Worm (Caenorhabditis elegans) whole organism, midembryonic: Measurements from ENCODE around the gene F39H12.1.

Experiments used
- T22C8.4 ChIP-seq: fragments of 200-800 bp; sonication (Bioruptor generic); IDR thresholded peaks from 2 replicates; pipeline ENCODE4 v1.3.6; 2022; ENCODE audit warnings: missing genetic modification characterization, missing compliant biosample characterization
- cog-1 ChIP-seq: sonication (generic microtip); optimal IDR thresholded peaks from 2 replicates; lab custom pipeline; 2016; ENCODE audit warnings: missing genetic modification characterization, missing compliant biosample characterization
- flt-1 ChIP-seq: fragments of 200-800 bp; sonication (Bioruptor generic); IDR thresholded peaks from 2 replicates; pipeline ENCODE4 v1.3.6; 2022; ENCODE audit warnings: missing genetic modification characterization, missing compliant biosample characterization
- klf-2 ChIP-seq: fragments of 200-800 bp; sonication (Bioruptor generic); conservative IDR thresholded peaks from 2 replicates; pipeline ENCODE4 v1.3.6; 2022; ENCODE audit warnings: missing genetic modification reagents, missing genetic modification characterization, missing compliant biosample characterization
- med-1 ChIP-seq: sonication (generic microtip); optimal IDR thresholded peaks from 2 replicates; lab custom pipeline; 2017; ENCODE audit warnings: missing genetic modification characterization, mild to moderate bottlenecking, missing compliant biosample characterization, antibody characterized with exemption, missing genetic modification reagents; ENCODE audit not compliant: insufficient read depth
- ref-1 ChIP-seq: fragments of 200-800 bp; sonication (Bioruptor generic); conservative IDR thresholded peaks from 2 replicates; pipeline ENCODE4 v1.3.6; 2022; ENCODE audit warnings: missing genetic modification reagents, missing genetic modification characterization, missing compliant biosample characterization
- tab-1 ChIP-seq: fragments of 200-800 bp; sonication (Bioruptor generic); IDR thresholded peaks from 2 replicates; pipeline ENCODE4 v1.3.6; 2022; ENCODE audit warnings: missing genetic modification characterization, missing compliant biosample characterization
- ztf-23 ChIP-seq: fragments of 200-800 bp; sonication (Bioruptor generic); IDR thresholded peaks from 2 replicates; pipeline ENCODE4 v1.3.6; 2022; ENCODE audit warnings: missing genetic modification reagents, missing genetic modification characterization, missing compliant biosample characterization
- ztf-29 ChIP-seq: fragments of 200-800 bp; sonication (Bioruptor generic); IDR thresholded peaks from 2 replicates; pipeline ENCODE4 v1.3.6; 2022; ENCODE audit warnings: missing genetic modification reagents, missing genetic modification characterization, missing compliant biosample characterization

F39H12.1 gene

ce11 chrX:813063-813462 lies 21.5 kb upstream of the F39H12.1 start, which contains the start of gene F25E2.3:
F25E2.3 (minus strand) TSS chrX:813163.
- TF ChIP-seq med-1 (GFP tag; lab: Kevin White, UChicago) (no peak), ref-1 (GFP tag; lab: Robert Waterston, UW) (no peak), tab-1 (GFP tag; lab: Robert Waterston, UW) (no peak), klf-2 (GFP tag; lab: Robert Waterston, UW) (no peak)

ce11 chrX:815929-816328 lies 18.6 kb upstream of the F39H12.1 start, which contains the start of gene ifd-2:
ifd-2 (minus strand) TSS chrX:815929.
- TF ChIP-seq ztf-23 (GFP tag; lab: Robert Waterston, UW), result no peak
- TF ChIP-seq ref-1 (GFP tag; lab: Robert Waterston, UW), result no peak
- TF ChIP-seq cog-1, result no peak
- TF ChIP-seq tab-1 (GFP tag; lab: Robert Waterston, UW), result no peak
- TF ChIP-seq klf-2 (GFP tag; lab: Robert Waterston, UW), result no peak
- no peak for TF ChIP-seq ztf-29 (GFP tag; lab: Robert Waterston, UW)

- TF ChIP-seq cog-1, result no peak
Observed at ce11 chrX:817984-818383, 16.6 kb upstream of the F39H12.1 start.

- TF ChIP-seq tab-1 (GFP tag; lab: Robert Waterston, UW) (no peak), klf-2 (GFP tag; lab: Robert Waterston, UW) (no peak), flt-1 (GFP tag; lab: Robert Waterston, UW) (no peak), ztf-29 (GFP tag; lab: Robert Waterston, UW) (no peak), cog-1 (no peak), ztf-23 (GFP tag; lab: Robert Waterston, UW) (no peak), T22C8.4 (GFP tag; lab: Robert Waterston, UW) (no peak), med-1 (GFP tag; lab: Kevin White, UChicago) (no peak), ref-1 (GFP tag; lab: Robert Waterston, UW) (no peak)
Observed at ce11 chrX:823736-824135, 10.8 kb upstream of the F39H12.1 start.

- TF ChIP-seq klf-2 (GFP tag; lab: Robert Waterston, UW), result no peak
- TF ChIP-seq cog-1, result no peak
- TF ChIP-seq ztf-29 (GFP tag; lab: Robert Waterston, UW), result no peak
- TF ChIP-seq ref-1 (GFP tag; lab: Robert Waterston, UW), result no peak
- TF ChIP-seq med-1 (GFP tag; lab: Kevin White, UChicago), result no peak
- TF ChIP-seq flt-1 (GFP tag; lab: Robert Waterston, UW), result no peak
- no peak for TF ChIP-seq T22C8.4 (GFP tag; lab: Robert Waterston, UW)
- no peak for TF ChIP-seq ztf-23 (GFP tag; lab: Robert Waterston, UW)
- no peak for TF ChIP-seq tab-1 (GFP tag; lab: Robert Waterston, UW)
Observed at ce11 chrX:825375-825774, 9.2 kb upstream of the F39H12.1 start, which contains the start of gene daf-3. daf-3 (minus strand) TSS chrX:825475.

ce11 chrX:825924-826323 lies 8.7 kb upstream of the F39H12.1 start:
- TF ChIP-seq T22C8.4 (GFP tag; lab: Robert Waterston, UW) (peak; percentile 67), ztf-23 (GFP tag; lab: Robert Waterston, UW) (no peak)

ce11 chrX:827502-827901 lies 7.1 kb upstream of the F39H12.1 start:
- peak; percentile 52 for TF ChIP-seq cog-1
- TF ChIP-seq tab-1 (GFP tag; lab: Robert Waterston, UW), result no peak

- TF ChIP-seq cog-1 (no peak), flt-1 (GFP tag; lab: Robert Waterston, UW) (no peak), T22C8.4 (GFP tag; lab: Robert Waterston, UW) (no peak), ref-1 (GFP tag; lab: Robert Waterston, UW) (no peak), ztf-23 (GFP tag; lab: Robert Waterston, UW) (no peak), ztf-29 (GFP tag; lab: Robert Waterston, UW) (no peak), tab-1 (GFP tag; lab: Robert Waterston, UW) (no peak), med-1 (GFP tag; lab: Kevin White, UChicago) (no peak), klf-2 (GFP tag; lab: Robert Waterston, UW) (no peak)
Observed at ce11 chrX:828603-829002, 6.0 kb upstream of the F39H12.1 start, which contains the start of gene wdr-54. wdr-54 (plus strand) TSS chrX:828903.

- no peak for TF ChIP-seq T22C8.4 (GFP tag; lab: Robert Waterston, UW)
- TF ChIP-seq med-1 (GFP tag; lab: Kevin White, UChicago), result no peak
- TF ChIP-seq klf-2 (GFP tag; lab: Robert Waterston, UW), result no peak
- TF ChIP-seq ztf-23 (GFP tag; lab: Robert Waterston, UW), result no peak
- TF ChIP-seq ref-1 (GFP tag; lab: Robert Waterston, UW), result no peak
- TF ChIP-seq tab-1 (GFP tag; lab: Robert Waterston, UW), result no peak
- no peak for TF ChIP-seq ztf-29 (GFP tag; lab: Robert Waterston, UW)
- no peak for TF ChIP-seq flt-1 (GFP tag; lab: Robert Waterston, UW)
- no peak for TF ChIP-seq cog-1
Observed at ce11 chrX:830185-830584, 4.4 kb upstream of the F39H12.1 start.

ce11 chrX:841393-841792 lies 6.8 kb downstream of the F39H12.1 start, which contains the start of gene F39H12.3:
F39H12.3 (minus strand) TSS chrX:841493.
- TF ChIP-seq T22C8.4 (GFP tag; lab: Robert Waterston, UW), result no peak
- TF ChIP-seq tab-1 (GFP tag; lab: Robert Waterston, UW), result no peak
- no peak for TF ChIP-seq ref-1 (GFP tag; lab: Robert Waterston, UW)
- no peak for TF ChIP-seq cog-1
- no peak for TF ChIP-seq med-1 (GFP tag; lab: Kevin White, UChicago)
- no peak for TF ChIP-seq ztf-23 (GFP tag; lab: Robert Waterston, UW)
- no peak for TF ChIP-seq ztf-29 (GFP tag; lab: Robert Waterston, UW)
- TF ChIP-seq flt-1 (GFP tag; lab: Robert Waterston, UW), result no peak
- TF ChIP-seq klf-2 (GFP tag; lab: Robert Waterston, UW), result no peak
